ENCODE assay signal across 5 fruit fly cellular contexts in the genomic region with DNA sequence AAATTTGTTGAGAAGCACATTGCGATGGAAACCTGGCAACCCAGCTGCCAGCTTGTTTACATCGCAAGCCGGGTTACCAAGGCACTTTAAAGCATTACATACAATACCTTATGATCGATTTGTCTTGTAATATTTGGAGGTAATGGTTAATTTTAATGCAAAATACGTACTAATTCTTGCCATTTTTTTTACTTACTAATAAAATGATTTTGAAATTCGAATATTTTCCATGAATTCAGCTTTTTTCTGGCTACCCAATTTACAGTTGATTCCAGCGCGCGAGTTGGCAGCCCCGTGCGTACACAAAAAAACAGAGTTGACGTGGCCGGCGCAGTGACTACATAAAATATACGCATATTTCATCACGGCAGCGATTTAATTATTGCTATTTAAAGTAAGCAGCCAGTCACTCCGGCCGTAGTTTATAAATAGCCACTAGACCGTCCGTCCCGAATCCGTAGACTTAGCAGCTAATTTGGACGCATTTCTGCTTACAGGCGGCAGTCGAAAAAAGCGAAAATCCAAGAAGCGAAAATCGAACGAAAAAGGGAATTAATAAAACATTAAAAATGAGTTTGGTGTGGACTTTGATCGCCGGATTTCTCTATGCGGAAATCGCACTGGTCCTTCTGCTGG.
TF ChIP-seq lines count a peak whose summit lies in the region.

A gene (minus strand): TSS at position 270 of the 636 bp plus-strand sequence.
A gene (plus strand): TSS at position 310 of the 636 bp plus-strand sequence.

TF ChIP-seq in whole organism, adult, 20 proteins besides CTCF, POLR2A, EP300 and RAD21 (continued from another document):
- TF ChIP-seq Mnt (GFP tag; optimal IDR thresholded peaks at IDR 0.05; lab: Kevin White, UChicago): peak; percentile 97
- TF ChIP-seq toe (GFP tag; optimal IDR thresholded peaks at IDR 0.05; lab: Kevin White, UChicago): peak; percentile 91
- no peak for TF ChIP-seq cnc (optimal IDR thresholded peaks at IDR 0.05; lab: Kevin White, UChicago)
- no peak for TF ChIP-seq kay (GFP tag; lab: Kevin White, UChicago; ENCODE audit: borderline replicate concordance)

TF ChIP-seq in whole organism, embryonic, 481 proteins besides CTCF, POLR2A, EP300 and RAD21 (continued from another document and continues in another):
- peak; percentile 86 for TF ChIP-seq ci (GFP tag; IDR thresholded peaks at IDR 0.05; lab: Robert Waterston, UW)
- TF ChIP-seq Optix (GFP tag; IDR thresholded peaks at IDR 0.05; lab: Robert Waterston, UW): peak; percentile 78
- no peak for TF ChIP-seq h (optimal IDR thresholded peaks at IDR 0.05; lab: Kevin White, UChicago)
- TF ChIP-seq Dip2 (GFP tag; IDR thresholded peaks at IDR 0.05; lab: Robert Waterston, UW): no peak
- TF ChIP-seq CG42726 (GFP tag; IDR thresholded peaks at IDR 0.05; lab: Robert Waterston, UW; ENCODE audit: partially characterized antibody): no peak
- TF ChIP-seq lmd (GFP tag; IDR thresholded peaks at IDR 0.05; lab: Robert Waterston, UW): peak; percentile 89
- no peak for TF ChIP-seq Hey (tag; optimal IDR thresholded peaks at IDR 0.05; lab: Kevin White, UChicago)
- peak; percentile 80 for TF ChIP-seq org-1 (GFP tag; optimal IDR thresholded peaks at IDR 0.05; lab: Kevin White, UChicago)
- TF ChIP-seq HLH4C (GFP tag; IDR thresholded peaks at IDR 0.05; lab: Robert Waterston, UW; ENCODE audit: partially characterized antibody): 0 out of 3 replicates have a peak, but pooled peaks have one; percentile 30
- no peak for TF ChIP-seq lov (optimal IDR thresholded peaks at IDR 0.05; lab: Kevin White, UChicago)
- peak; percentile 79; the same call in 1 of the 3 replicates for TF ChIP-seq lov (GFP tag; IDR thresholded peaks at IDR 0.05; lab: Robert Waterston, UW)
- no peak for TF ChIP-seq CG15011 (GFP tag; optimal IDR thresholded peaks at IDR 0.05; lab: Kevin White, UChicago)
- peak; percentile 92 for TF ChIP-seq CG14014 (GFP tag; IDR thresholded peaks at IDR 0.05; lab: Robert Waterston, UW)
- TF ChIP-seq Hr3 (GFP tag; optimal IDR thresholded peaks at IDR 0.05; lab: Kevin White, UChicago): peak; percentile 93
- peak; percentile 76 for TF ChIP-seq ssp (GFP tag; IDR thresholded peaks at IDR 0.05; lab: Robert Waterston, UW)
- peak; percentile 83 for TF ChIP-seq cwo (GFP tag; optimal IDR thresholded peaks at IDR 0.05; lab: Kevin White, UChicago)
- peak; percentile 61 for TF ChIP-seq ftz-f1 (GFP tag; optimal IDR thresholded peaks at IDR 0.05; lab: Kevin White, UChicago)
- peak; percentile 97 for TF ChIP-seq Xbp1 (GFP tag; optimal IDR thresholded peaks at IDR 0.05; lab: Kevin White, UChicago)
- peak; percentile 92 for TF ChIP-seq CG12769 (tag; optimal IDR thresholded peaks at IDR 0.05; lab: Kevin White, UChicago)
- no peak for TF ChIP-seq hbn (GFP tag; IDR thresholded peaks at IDR 0.05; lab: Robert Waterston, UW; ENCODE audit: partially characterized antibody)
- peak; percentile 73 for TF ChIP-seq CG11085 (GFP tag; IDR thresholded peaks at IDR 0.05; lab: Robert Waterston, UW)
- peak; percentile 96 for TF ChIP-seq CG30403 (GFP tag; optimal IDR thresholded peaks at IDR 0.05; lab: Kevin White, UChicago)
- peak; percentile 86 for TF ChIP-seq MESR4 (GFP tag; optimal IDR thresholded peaks at IDR 0.05; lab: Kevin White, UChicago)
- peak; percentile 93 for TF ChIP-seq shn (GFP tag; optimal IDR thresholded peaks at IDR 0.05; lab: Kevin White, UChicago)
- peak; percentile 78 for TF ChIP-seq ERR (GFP tag; optimal IDR thresholded peaks at IDR 0.05; lab: Kevin White, UChicago)
- peak; percentile 91 for TF ChIP-seq az2 (GFP tag; optimal IDR thresholded peaks at IDR 0.05; lab: Kevin White, UChicago)
- peak; percentile 78 for TF ChIP-seq NC2α (GFP tag; optimal IDR thresholded peaks at IDR 0.05; lab: Kevin White, UChicago)
- TF ChIP-seq CG10654 (GFP tag; optimal IDR thresholded peaks at IDR 0.05; lab: Kevin White, UChicago): peak; percentile 92
- TF ChIP-seq lbe (GFP tag; optimal IDR thresholded peaks at IDR 0.05; lab: Kevin White, UChicago): peak; percentile 84

TF ChIP-seq in whole organism, prepupa, 60 proteins besides CTCF, POLR2A, EP300 and RAD21 (continued from another document and continues in another):
- TF ChIP-seq Hr39 (GFP tag; optimal IDR thresholded peaks at IDR 0.05; lab: Kevin White, UChicago) (peak; percentile 94), CG32006 (GFP tag; optimal IDR thresholded peaks at IDR 0.05; lab: Kevin White, UChicago) (peak; percentile 89), CG3032 (tag; optimal IDR thresholded peaks at IDR 0.05; lab: Kevin White, UChicago) (peak; percentile 88), CG6792 (GFP tag; optimal IDR thresholded peaks at IDR 0.05; lab: Kevin White, UChicago) (peak; percentile 83), net (GFP tag; optimal IDR thresholded peaks at IDR 0.05; lab: Kevin White, UChicago) (peak; percentile 82), Eip75B (GFP tag; optimal IDR thresholded peaks at IDR 0.05; lab: Kevin White, UChicago) (peak; percentile 90), fd59A (GFP tag; optimal IDR thresholded peaks at IDR 0.05; lab: Kevin White, UChicago) (peak; percentile 67), Blimp-1 (GFP tag; optimal IDR thresholded peaks at IDR 0.05; lab: Kevin White, UChicago) (peak; percentile 44), CG11294 (GFP tag; IDR thresholded peaks at IDR 0.05; lab: Robert Waterston, UW) (peak; percentile 76), CG4318 (GFP tag; optimal IDR thresholded peaks at IDR 0.05; lab: Kevin White, UChicago) (no peak), Met (GFP tag; optimal IDR thresholded peaks at IDR 0.05; lab: Kevin White, UChicago) (peak; percentile 90), spab (GFP tag; optimal IDR thresholded peaks at IDR 0.05; lab: Kevin White, UChicago) (no peak), Eip93F (GFP tag; optimal IDR thresholded peaks at IDR 0.05; lab: Kevin White, UChicago) (peak; percentile 79), CG6276 (GFP tag; optimal IDR thresholded peaks at IDR 0.05; lab: Kevin White, UChicago) (peak; percentile 33), CG10631 (GFP tag; optimal IDR thresholded peaks at IDR 0.05; lab: Kevin White, UChicago) (peak; percentile 91), vri (GFP tag; optimal IDR thresholded peaks at IDR 0.05; lab: Kevin White, UChicago) (peak; percentile 90), CG8319 (GFP tag; optimal IDR thresholded peaks at IDR 0.05; lab: Kevin White, UChicago) (peak; percentile 74), CG10669 (GFP tag; optimal IDR thresholded peaks at IDR 0.05; lab: Kevin White, UChicago) (peak; percentile 82), cyc (GFP tag; optimal IDR thresholded peaks at IDR 0.05; lab: Kevin White, UChicago) (peak; percentile 93), Ets96B (tag; optimal IDR thresholded peaks at IDR 0.05; lab: Kevin White, UChicago) (peak; percentile 84), esn (GFP tag; optimal IDR thresholded peaks at IDR 0.05; lab: Kevin White, UChicago) (peak; percentile 93), CG1621 (tag; optimal IDR thresholded peaks at IDR 0.05; lab: Kevin White, UChicago) (peak; percentile 76), CG8632 (GFP tag; optimal IDR thresholded peaks at IDR 0.05; lab: Kevin White, UChicago) (peak; percentile 85), achi (GFP tag; optimal IDR thresholded peaks at IDR 0.05; lab: Kevin White, UChicago) (peak; percentile 93), ss (GFP tag; optimal IDR thresholded peaks at IDR 0.05; lab: Kevin White, UChicago) (peak; percentile 38 to 71), topi (GFP tag; optimal IDR thresholded peaks at IDR 0.05; lab: Kevin White, UChicago) (peak; percentile 89), CG34406 (GFP tag; optimal IDR thresholded peaks at IDR 0.05; lab: Kevin White, UChicago) (peak; percentile 90), Sox14 (GFP tag; optimal IDR thresholded peaks at IDR 0.05; lab: Kevin White, UChicago) (peak; percentile 94), OdsH (GFP tag; optimal IDR thresholded peaks at IDR 0.05; lab: Kevin White, UChicago) (peak; percentile 93), CG8119 (GFP tag; IDR thresholded peaks at IDR 0.05; lab: Robert Waterston, UW) (peak; percentile 80), svp (GFP tag; lab: Kevin White, UChicago) (no peak)

TF ChIP-seq in whole organism, pupa, 21 proteins besides CTCF, POLR2A, EP300 and RAD21 (continued from another document):
- no peak for TF ChIP-seq CG13204 (GFP tag; optimal IDR thresholded peaks at IDR 0.05; lab: Kevin White, UChicago)
- peak; percentile 75 for TF ChIP-seq Snoo (tag; optimal IDR thresholded peaks at IDR 0.05; lab: Kevin White, UChicago)
- peak; percentile 72; the same call in 1 of the 2 replicates for TF ChIP-seq rn (GFP tag; IDR thresholded peaks at IDR 0.05; lab: Robert Waterston, UW)

TF ChIP-seq in whole organism, wandering third instar larva, 38 proteins besides CTCF, POLR2A, EP300 and RAD21 (continued from another document):
- TF ChIP-seq Rel (GFP tag; optimal IDR thresholded peaks at IDR 0.05; lab: Kevin White, UChicago) (no peak), Rel (tag; optimal IDR thresholded peaks at IDR 0.05; lab: Kevin White, UChicago) (peak; percentile 75), Vsx2 (GFP tag; optimal IDR thresholded peaks at IDR 0.05; lab: Kevin White, UChicago; ENCODE audit: partially characterized antibody) (no peak), CG32264 (GFP tag; optimal IDR thresholded peaks at IDR 0.05; lab: Kevin White, UChicago) (peak; percentile 71), Hnf4 (GFP tag; optimal IDR thresholded peaks at IDR 0.05; lab: Kevin White, UChicago) (peak; percentile 93), tai (GFP tag; optimal IDR thresholded peaks at IDR 0.05; lab: Kevin White, UChicago) (no peak), sv (GFP tag; optimal IDR thresholded peaks at IDR 0.05; lab: Kevin White, UChicago) (peak; percentile 93), Dfd (GFP tag; optimal IDR thresholded peaks at IDR 0.05; lab: Kevin White, UChicago) (no peak), sage (GFP tag; optimal IDR thresholded peaks at IDR 0.05; lab: Kevin White, UChicago) (no peak), foxo (GFP tag; optimal IDR thresholded peaks at IDR 0.05; lab: Kevin White, UChicago) (peak; percentile 7 to 95), Dif (GFP tag; optimal IDR thresholded peaks at IDR 0.05; lab: Kevin White, UChicago; ENCODE audit: partially characterized antibody) (no peak), usp (GFP tag; optimal IDR thresholded peaks at IDR 0.05; lab: Kevin White, UChicago) (no peak), Abd-B (GFP tag; optimal IDR thresholded peaks at IDR 0.05; lab: Kevin White, UChicago) (no peak), Myc (optimal IDR thresholded peaks at IDR 0.05; lab: Kevin White, UChicago) (peak; percentile 81), h (GFP tag; optimal IDR thresholded peaks at IDR 0.05; lab: Kevin White, UChicago) (peak; percentile 95), psq (GFP tag; optimal IDR thresholded peaks at IDR 0.05; lab: Kevin White, UChicago) (peak; percentile 84), Hr78 (GFP tag; optimal IDR thresholded peaks at IDR 0.05; lab: Kevin White, UChicago) (no peak), ey (GFP tag; optimal IDR thresholded peaks at IDR 0.05; lab: Kevin White, UChicago) (peak; percentile 94), lola (GFP tag; optimal IDR thresholded peaks at IDR 0.05; lab: Kevin White, UChicago) (no peak), CG9705 (GFP tag; optimal IDR thresholded peaks at IDR 0.05; lab: Kevin White, UChicago) (peak; percentile 90), rgr (GFP tag; optimal IDR thresholded peaks at IDR 0.05; lab: Kevin White, UChicago) (peak; percentile 94)
